Worm (Caenorhabditis elegans): ENCODE data around the gene F13E9.16.

The F13E9.16 gene

DNA sequence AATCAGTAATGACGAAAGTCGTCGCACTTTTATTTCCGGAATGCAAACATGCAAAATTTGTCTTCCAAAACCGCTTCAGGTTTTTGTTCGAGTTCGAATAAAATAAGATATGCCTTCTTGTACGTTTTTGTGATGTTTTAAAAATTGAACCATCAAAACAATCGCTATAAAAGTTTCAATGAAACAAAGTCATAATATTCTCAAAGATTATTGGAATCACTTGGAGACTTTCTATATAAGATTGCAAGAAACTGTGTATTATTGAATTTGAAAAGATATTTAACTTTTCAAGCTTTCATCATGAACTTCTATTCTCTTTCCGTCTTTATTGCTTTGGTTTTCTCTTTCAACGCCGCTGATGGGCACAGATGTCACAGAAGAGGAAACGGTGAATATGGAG is 10.3 kb downstream of the F13E9.16 start, which contains the start of gene fipr-14:
fipr-14 (plus strand) TSS at position 301 of the 400 bp plus-strand sequence.
- TF ChIP-seq nhr-11 (tag; optimal IDR thresholded peaks at IDR 0.05) (no peak), egl-43 (GFP tag; IDR thresholded peaks at IDR 0.05) (no peak), unc-62 (GFP tag; optimal IDR thresholded peaks at IDR 0.05 in 1 of 2) (peak in 1 of 2 experiments; percentile 65), unc-62 (tag; optimal IDR thresholded peaks at IDR 0.05) (no peak), mdl-1 (tag; optimal IDR thresholded peaks at IDR 0.05) (no peak), saeg-2 (GFP tag; IDR thresholded peaks at IDR 0.05) (no peak)

DNA sequence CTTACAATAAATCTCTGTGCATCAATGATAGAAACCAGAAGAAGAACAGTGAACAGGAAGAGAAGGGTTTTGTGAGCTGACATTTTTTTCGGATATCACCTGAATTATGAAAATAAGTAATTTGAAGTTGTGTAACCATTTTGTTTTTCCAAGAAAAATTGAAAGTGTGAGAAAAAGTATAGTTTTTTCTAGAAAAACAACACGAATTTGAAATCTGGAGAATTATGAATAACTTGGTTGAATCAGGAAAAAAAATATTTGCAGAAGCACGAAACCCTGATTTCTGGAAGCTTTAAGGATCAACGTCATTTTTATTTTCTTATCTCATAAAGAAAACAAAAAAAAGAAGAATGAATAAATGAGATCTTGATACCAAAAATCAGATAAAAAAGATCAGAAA is 12.7 kb downstream of the F13E9.16 start, which contains the start of gene F13E9.12:
F13E9.12 (minus strand) TSS at position 101 of the 400 bp plus-strand sequence.
- TF ChIP-seq T20F7.1 (GFP tag; optimal IDR thresholded peaks at IDR 0.05) (no peak), unc-130 (GFP tag; optimal IDR thresholded peaks at IDR 0.05) (no peak), set-16 (GFP tag; IDR thresholded peaks at IDR 0.05) (no peak), mdt-29 (GFP tag; IDR thresholded peaks at IDR 0.05) (no peak), snpc-1.2 (GFP tag; IDR thresholded peaks at IDR 0.05) (no peak), saeg-2 (GFP tag; IDR thresholded peaks at IDR 0.05) (no peak), snpc-4 (tag; optimal IDR thresholded peaks at IDR 0.05) (no peak), nhr-11 (tag; optimal IDR thresholded peaks at IDR 0.05) (no peak), pqm-1 (tag; optimal IDR thresholded peaks at IDR 0.05) (no peak), nhr-10 (tag; optimal IDR thresholded peaks at IDR 0.05) (no peak), ces-1 (GFP tag; optimal IDR thresholded peaks at IDR 0.05) (no peak)

DNA sequence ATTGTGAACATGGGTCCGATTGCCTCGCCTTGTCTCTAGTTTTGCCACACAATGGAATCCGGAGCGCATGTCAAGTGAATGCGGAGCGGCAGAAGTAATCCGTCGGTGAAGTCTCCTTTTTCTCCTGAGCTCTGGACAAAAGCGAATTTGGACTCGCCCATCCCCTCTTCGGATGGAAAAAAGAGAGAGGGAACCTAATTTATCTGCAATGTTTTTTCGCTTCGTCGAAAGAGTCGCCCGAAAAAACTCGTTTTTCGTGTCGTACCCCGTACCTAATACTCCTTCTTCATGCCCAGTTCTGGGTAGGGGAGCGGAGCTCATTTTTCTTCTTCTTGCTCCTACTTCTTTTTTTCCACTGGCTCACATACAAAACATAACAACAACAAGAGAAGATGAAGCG is 17.0 kb downstream of the F13E9.16 start:
- TF ChIP-seq nhr-48 (tag; optimal IDR thresholded peaks at IDR 0.05) = no peak
- no peak for TF ChIP-seq Y105C5A.15 (GFP tag; IDR thresholded peaks at IDR 0.05)
- no peak for TF ChIP-seq dmd-9 (GFP tag; IDR thresholded peaks at IDR 0.05)
- TF ChIP-seq fkh-10 (GFP tag; optimal IDR thresholded peaks at IDR 0.05) = no peak
- TF ChIP-seq lin-13 (GFP tag; optimal IDR thresholded peaks at IDR 0.05) = no peak

DNA sequence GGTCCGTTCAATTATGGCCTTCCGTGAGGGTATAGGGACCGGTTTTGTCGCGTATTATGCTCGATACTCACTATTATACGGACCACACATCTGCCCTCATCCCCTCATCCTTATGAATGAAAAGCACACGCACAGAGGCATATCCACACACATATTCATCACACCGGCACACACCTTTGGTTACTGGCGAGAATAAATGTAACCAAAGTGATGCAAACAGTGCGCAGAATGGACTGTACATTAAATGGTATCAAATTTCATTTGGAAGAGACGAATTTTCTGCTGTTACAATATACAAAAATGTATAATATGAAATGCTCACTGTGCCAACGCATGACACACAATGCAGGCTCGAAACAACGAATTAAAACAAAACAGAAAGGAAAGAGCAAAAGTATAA is 17.5 kb downstream of the F13E9.16 start:
- TF ChIP-seq hif-1 (tag; optimal IDR thresholded peaks at IDR 0.05) (no peak), nhr-28 (tag; optimal IDR thresholded peaks at IDR 0.05) (no peak), unc-62 (GFP tag; optimal IDR thresholded peaks at IDR 0.05 in 1 of 2) (peak in 1 of 2 experiments; percentile 44), unc-62 (tag; optimal IDR thresholded peaks at IDR 0.05) (no peak), mdt-29 (GFP tag; IDR thresholded peaks at IDR 0.05) (no peak), T20F7.1 (GFP tag; optimal IDR thresholded peaks at IDR 0.05) (no peak), fos-1 (tag; optimal IDR thresholded peaks at IDR 0.05) (no peak), duxl-1 (tag; optimal IDR thresholded peaks at IDR 0.05; ENCODE audit: poor library complexity) (no peak), Y5F2A.4 (GFP tag; optimal IDR thresholded peaks at IDR 0.05) (no peak), mxl-2 (GFP tag; conservative IDR thresholded peaks at IDR 0.05) (no peak), snpc-1.2 (GFP tag; IDR thresholded peaks at IDR 0.05) (no peak), F26F4.8 (GFP tag; conservative IDR thresholded peaks at IDR 0.05) (no peak), aha-1 (tag) (peak; percentile 88)

DNA sequence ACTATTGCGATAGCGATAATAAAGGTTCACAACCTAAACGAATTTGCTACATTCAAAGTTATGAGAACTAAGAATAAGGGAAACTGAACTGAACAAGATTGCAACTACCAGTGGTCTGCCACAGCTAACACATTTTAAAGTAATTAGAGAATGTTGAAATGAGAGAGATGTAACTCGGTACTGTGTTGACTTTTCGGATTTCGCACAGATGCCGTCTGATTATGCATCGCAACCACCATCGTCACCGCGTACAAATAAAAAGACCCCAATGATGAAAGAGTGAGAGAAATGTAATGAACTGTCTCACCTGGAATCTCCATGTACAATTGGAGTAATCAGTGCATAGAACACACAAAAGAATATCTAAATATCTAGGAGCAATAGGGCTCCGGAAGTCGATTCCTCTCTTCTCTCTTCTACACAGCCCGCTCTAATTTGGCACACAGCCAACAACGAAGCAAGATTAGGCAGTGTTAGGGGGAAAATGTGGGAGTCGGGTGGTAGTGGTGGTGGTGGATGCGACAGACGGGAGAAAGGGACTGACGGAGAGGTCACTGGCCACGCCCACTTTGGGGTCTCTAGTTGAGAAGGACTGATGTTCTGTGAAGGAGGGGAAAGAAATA is 18.4 kb downstream of the F13E9.16 start, which contains the start of gene F13E9.11:
F13E9.11 (minus strand) TSS at position 507 of the 623 bp plus-strand sequence.
- peak; percentile 54 for TF ChIP-seq rbr-2 (tag; optimal IDR thresholded peaks at IDR 0.05)
- TF ChIP-seq pha-4 (GFP tag; IDR thresholded peaks at IDR 0.05) = no peak
- no peak for TF ChIP-seq pha-4 (tag; optimal IDR thresholded peaks at IDR 0.05)
- TF ChIP-seq nhr-237 (tag; optimal IDR thresholded peaks at IDR 0.05) = no peak
- no peak for TF ChIP-seq T26A8.4 (GFP tag; IDR thresholded peaks at IDR 0.05)
- 0 out of 2 replicates have a peak, but pooled peaks have one; percentile 10 for TF ChIP-seq ctbp-1 (GFP tag; IDR thresholded peaks at IDR 0.05)
- no peak for TF ChIP-seq lin-1 (GFP tag; IDR thresholded peaks at IDR 0.05)
- no peak for TF ChIP-seq mep-1 (tag; optimal IDR thresholded peaks at IDR 0.05)
- peak; percentile 14 for TF ChIP-seq mxl-3 (GFP tag; optimal IDR thresholded peaks at IDR 0.05)
- TF ChIP-seq unc-62 (GFP tag; optimal IDR thresholded peaks at IDR 0.05 in 1 of 2) = peak in 1 of 2 experiments; percentile 97
- no peak for TF ChIP-seq unc-62 (tag; optimal IDR thresholded peaks at IDR 0.05)
- TF ChIP-seq aha-1 (tag) = peak; percentile 95
- no peak for TF ChIP-seq set-16 (GFP tag; IDR thresholded peaks at IDR 0.05)
